Worm (Caenorhabditis elegans) whole organism, L4/young adult: ENCODE results near the gene exp-1.

Experiments used
- W03F9.2 ChIP-seq: fragments of 150-350 bp; optimal IDR thresholded peaks from 2 replicates; lab custom pipeline; 2014; ENCODE audit warnings: missing biosample characterization, missing genetic modification characterization
- dao-5 ChIP-seq: sonication (generic microtip); optimal IDR thresholded peaks from 2 replicates; lab custom pipeline; 2016; ENCODE audit warnings: missing genotype, missing genetic modification characterization, moderate library complexity, missing compliant biosample characterization
- him-1 ChIP-seq: sonication (generic microtip); optimal IDR thresholded peaks from 2 replicates; lab custom pipeline; 2016; ENCODE audit warnings: missing genotype, missing genetic modification reagents, missing genetic modification characterization, missing compliant biosample characterization

exp-1 gene

DNA sequence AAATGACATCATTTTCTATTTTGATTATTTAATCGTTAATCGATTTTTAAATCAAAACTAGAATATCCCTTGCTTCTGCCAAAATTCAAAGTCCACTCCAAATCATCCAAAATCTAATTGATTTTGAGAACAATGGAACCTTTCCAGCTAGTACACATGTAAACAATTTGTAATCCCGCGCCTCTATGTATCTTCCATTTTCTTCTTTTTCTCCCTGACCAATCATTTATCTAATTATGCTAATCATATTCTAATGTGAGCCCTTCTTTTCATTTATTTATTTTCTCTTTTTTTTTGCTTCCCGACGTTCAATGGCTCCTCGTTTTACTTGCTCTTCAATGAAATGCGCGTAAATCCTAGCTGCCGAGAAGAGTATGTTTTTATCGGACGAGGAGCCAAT is 22.8 kb downstream of the exp-1 start:
- no peak for TF ChIP-seq dao-5 (tag; lab: Kevin White, UChicago)
- no peak for TF ChIP-seq him-1 (tag; lab: Kevin White, UChicago)
- no peak for TF ChIP-seq W03F9.2

DNA sequence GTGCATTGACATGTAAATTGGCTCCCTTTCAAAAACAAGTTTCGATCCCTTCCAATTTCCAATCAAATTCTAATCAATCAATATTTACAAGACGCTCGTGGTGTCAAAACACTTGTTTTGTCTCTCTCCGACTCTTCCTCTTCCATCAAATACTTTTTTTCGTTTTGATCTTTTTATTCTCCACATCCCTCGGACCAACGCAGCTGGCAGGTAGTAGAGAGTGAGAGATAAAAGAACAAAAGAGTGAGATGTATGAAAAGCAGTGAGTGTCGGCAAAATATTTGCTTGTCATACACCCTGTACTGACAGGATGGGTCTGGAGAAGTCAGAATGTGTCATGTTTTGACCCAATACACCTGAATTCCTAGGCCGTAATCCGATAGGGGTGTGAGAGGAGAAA is 24.2 kb downstream of the exp-1 start:
- no peak for TF ChIP-seq him-1 (tag; lab: Kevin White, UChicago)
- TF ChIP-seq W03F9.2: no peak
- no peak for TF ChIP-seq dao-5 (tag; lab: Kevin White, UChicago)

- TF ChIP-seq dao-5 (tag; lab: Kevin White, UChicago): no peak
- no peak for TF ChIP-seq him-1 (tag; lab: Kevin White, UChicago)
- TF ChIP-seq W03F9.2: no peak
These were observed 25.4 kb downstream of the exp-1 start for ce11 chrII:6135530-6135929.

DNA sequence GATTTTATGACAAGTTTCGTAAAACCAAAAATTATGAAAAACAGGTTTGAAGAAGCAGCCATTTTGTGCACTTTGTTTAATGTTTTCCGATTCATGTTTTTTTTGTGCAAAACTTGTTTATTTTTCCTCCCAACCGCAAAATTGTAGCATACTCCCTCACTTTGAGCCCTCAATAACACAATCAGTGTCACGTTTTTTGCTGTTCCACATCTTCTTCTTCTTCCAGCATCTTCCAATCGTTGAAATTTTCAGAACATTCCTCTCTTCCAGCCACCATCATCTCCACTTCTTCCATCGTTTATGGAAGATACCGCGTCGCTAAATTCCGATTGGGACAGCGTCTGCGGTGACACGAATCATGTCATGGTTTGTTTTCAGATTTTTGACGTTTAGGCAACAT is 28.3 kb downstream of the exp-1 start, which contains the start of gene abts-3:
Gene abts-3 (plus strand): TSS at position 301 of the 400 bp plus-strand sequence.
- no peak for TF ChIP-seq dao-5 (tag; lab: Kevin White, UChicago)

DNA sequence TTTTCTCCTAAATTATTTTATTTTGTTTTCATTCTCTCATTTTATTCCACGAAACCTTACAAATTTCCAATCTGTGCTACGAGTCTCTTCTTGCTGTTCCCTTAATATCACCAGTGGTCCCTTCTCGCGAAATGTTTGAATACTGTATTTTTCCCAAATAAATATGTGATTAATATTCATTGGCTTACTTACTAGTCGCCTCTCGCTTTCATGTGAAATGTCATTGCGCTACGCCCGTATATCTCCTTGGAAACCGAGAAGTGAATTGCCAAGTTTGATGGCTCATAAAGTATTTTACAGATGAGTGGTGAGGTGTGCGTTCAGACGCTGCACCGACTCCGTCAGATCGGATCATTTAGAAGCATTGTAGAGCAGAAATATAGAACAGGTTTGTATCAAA is 35.6 kb downstream of the exp-1 start, which contains the start of gene rars-2:
Gene rars-2 (plus strand): TSS at position 301 of the 400 bp plus-strand sequence.
- TF ChIP-seq him-1 (tag; lab: Kevin White, UChicago) (no peak), dao-5 (tag; lab: Kevin White, UChicago) (no peak), W03F9.2 (no peak)

- no peak for TF ChIP-seq him-1 (tag; lab: Kevin White, UChicago)
- no peak for TF ChIP-seq dao-5 (tag; lab: Kevin White, UChicago)
- TF ChIP-seq W03F9.2: no peak
These were observed 37.4 kb downstream of the exp-1 start, which contains the start of gene C29H12.2 for ce11 chrII:6123513-6123912. TSS of gene C29H12.2 (plus strand) at chrII:6123809.

DNA sequence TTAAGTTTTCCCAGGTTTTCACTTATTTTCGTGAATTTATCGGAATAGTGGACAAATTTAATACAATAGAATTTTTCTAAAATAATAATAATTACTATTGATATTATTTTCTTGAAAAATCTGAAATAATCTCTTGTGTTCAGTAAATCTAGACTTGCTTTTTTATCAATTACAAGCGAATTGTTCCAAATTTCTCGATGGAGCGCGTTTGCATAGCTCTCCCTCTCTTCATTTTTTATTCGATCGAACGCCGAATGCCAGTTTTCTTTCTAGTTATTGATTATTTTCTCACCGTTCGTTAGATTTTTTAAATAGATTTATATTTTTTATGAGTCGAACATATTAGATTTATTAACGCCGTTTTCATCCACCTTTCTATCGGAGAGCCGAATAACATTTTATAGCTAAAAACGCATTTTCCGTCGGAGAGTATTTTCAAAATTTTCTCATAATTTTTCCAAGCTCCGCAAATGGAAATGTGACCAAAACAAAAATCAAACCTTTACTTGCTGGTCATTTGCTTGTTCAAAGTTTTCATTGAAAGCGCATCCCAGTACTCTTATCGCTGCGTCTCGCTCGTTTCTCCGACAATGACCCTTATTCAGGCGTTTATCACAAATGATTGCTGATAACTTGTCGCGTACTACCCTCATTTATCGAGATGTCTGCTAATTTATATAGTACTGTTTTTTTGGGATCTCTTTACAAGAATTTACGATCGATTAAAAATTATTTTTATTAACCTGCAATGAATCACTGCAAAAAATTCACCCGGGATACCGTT is 38.1 kb downstream of the exp-1 start:
- TF ChIP-seq him-1 (tag; lab: Kevin White, UChicago) (no peak), W03F9.2 (peak; percentile 38), dao-5 (tag; lab: Kevin White, UChicago) (no peak)

- TF ChIP-seq W03F9.2 (no peak), him-1 (tag; lab: Kevin White, UChicago) (no peak), dao-5 (tag; lab: Kevin White, UChicago) (no peak)
These were observed 40.3 kb downstream of the exp-1 start for ce11 chrII:6120548-6120947.

DNA sequence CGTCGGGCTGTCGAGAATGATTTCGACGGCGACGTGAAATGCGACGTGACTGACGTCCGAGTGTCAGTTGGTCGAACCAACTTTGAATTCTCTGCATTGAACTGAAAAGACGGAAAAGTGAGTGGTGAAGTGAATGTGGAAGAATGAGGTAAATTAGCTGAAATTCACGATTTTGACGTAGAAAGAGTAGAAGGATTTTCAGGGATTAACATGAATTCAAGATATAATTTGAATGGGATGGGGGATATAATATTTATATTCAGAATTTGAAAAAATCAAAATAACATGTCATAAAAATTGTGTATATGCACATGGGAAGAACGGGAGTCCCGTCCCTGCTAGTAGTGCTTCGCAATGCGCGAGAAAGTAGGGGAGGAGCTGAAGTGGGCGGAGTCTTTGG is 42.7 kb downstream of the exp-1 start, which contains the start of gene C29H12.6:
Gene C29H12.6 (minus strand): TSS at position 101 of the 400 bp plus-strand sequence.
- TF ChIP-seq dao-5 (tag; lab: Kevin White, UChicago): no peak
- no peak for TF ChIP-seq W03F9.2
- no peak for TF ChIP-seq him-1 (tag; lab: Kevin White, UChicago)

DNA sequence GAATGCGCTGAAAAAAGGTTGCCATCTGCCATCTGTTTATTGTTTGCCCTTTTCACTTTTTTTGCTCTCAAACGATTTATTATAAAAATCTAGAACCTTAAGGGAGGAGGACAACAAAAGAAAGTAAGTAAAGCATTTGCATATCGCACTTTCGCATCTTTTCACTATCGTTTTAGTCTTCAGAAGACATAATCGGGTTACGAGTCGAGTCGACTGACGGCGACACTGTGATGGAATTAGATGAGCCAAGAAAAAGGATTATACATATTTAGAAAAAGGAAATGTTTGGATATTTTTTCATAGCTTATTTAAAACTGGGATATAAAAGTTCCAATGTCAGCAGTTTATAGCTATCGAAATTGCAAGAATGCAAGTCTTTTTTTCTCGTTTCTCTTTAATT is 44.2 kb downstream of the exp-1 start:
- TF ChIP-seq dao-5 (tag; lab: Kevin White, UChicago) (no peak), him-1 (tag; lab: Kevin White, UChicago) (no peak), W03F9.2 (no peak)

- no peak for TF ChIP-seq dao-5 (tag; lab: Kevin White, UChicago)
- no peak for TF ChIP-seq him-1 (tag; lab: Kevin White, UChicago)
- no peak for TF ChIP-seq W03F9.2
These were observed 45.6 kb downstream of the exp-1 start for ce11 chrII:6115283-6115682.

- TF ChIP-seq W03F9.2 (no peak), him-1 (tag; lab: Kevin White, UChicago) (no peak), dao-5 (tag; lab: Kevin White, UChicago) (no peak)
These were observed 47.0 kb downstream of the exp-1 start for ce11 chrII:6113842-6114441.

- TF ChIP-seq W03F9.2: no peak
- no peak for TF ChIP-seq dao-5 (tag; lab: Kevin White, UChicago)
- TF ChIP-seq him-1 (tag; lab: Kevin White, UChicago): no peak
These were observed 47.7 kb downstream of the exp-1 start, which contains the start of gene heri-1 for ce11 chrII:6113187-6113586. TSS of gene heri-1 (minus strand) at chrII:6113194.

DNA sequence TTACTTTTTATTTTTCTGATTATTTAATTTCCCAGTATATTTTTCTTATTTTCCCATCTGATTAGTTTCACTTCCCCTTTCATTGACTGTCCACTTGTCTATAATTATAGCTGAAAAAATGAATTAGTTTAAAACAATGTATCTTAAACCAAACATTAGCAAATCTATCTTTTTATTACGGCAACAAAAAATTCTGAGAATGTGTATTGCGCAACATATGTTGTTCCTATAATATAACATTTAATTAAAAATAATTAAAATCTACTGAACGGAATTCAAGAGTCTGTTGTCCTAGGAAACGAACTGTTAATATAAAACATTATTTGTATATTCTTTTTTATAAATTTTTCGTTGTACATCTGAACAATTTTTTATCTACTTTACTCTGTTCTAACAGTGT is 50.9 kb downstream of the exp-1 start:
- no peak for TF ChIP-seq W03F9.2
- TF ChIP-seq dao-5 (tag; lab: Kevin White, UChicago): no peak
